Fruit fly (Drosophila melanogaster): ENCODE results near the gene Reps.

DNA sequence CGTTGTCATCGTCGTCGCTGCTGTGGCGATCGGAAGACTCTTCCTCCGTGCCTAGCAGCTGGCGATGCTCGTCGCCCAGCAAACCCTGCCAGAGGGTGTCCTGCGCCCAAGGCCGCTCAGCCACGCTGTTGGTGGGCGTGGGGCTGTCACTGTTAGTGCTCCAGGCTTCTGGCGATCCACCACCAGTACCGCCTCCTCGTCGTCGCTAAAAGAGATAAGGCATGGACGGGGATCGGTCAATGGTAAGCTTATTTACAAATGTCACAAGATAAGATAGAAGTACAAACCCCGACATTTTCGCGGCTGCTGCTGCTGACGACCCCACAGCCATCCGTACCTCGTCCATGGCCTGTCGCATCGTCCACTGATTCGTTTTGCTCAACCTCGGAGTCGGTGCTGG, 1.1 kb downstream of the Reps start:
- TF ChIP-seq CG1024 (GFP tag; IDR thresholded peaks at IDR 0.05), result no peak
- TF ChIP-seq CG3995 (GFP tag; optimal IDR thresholded peaks at IDR 0.05), result no peak
- no peak for TF ChIP-seq CG7987 (GFP tag; optimal IDR thresholded peaks at IDR 0.05)
- TF ChIP-seq schlank (tag; optimal IDR thresholded peaks at IDR 0.05), result no peak
- TF ChIP-seq Dll (GFP tag; IDR thresholded peaks at IDR 0.05; ENCODE audit: partially characterized antibody), result no peak
- no peak for TF ChIP-seq Pdp1 (GFP tag; optimal IDR thresholded peaks at IDR 0.05)
- TF ChIP-seq CG15601 (tag; optimal IDR thresholded peaks at IDR 0.05), result no peak
- TF ChIP-seq mirr (GFP tag; optimal IDR thresholded peaks at IDR 0.05), result no peak
- TF ChIP-seq CG11456 (GFP tag; IDR thresholded peaks at IDR 0.05), result no peak
- TF ChIP-seq amos (GFP tag; IDR thresholded peaks at IDR 0.05; ENCODE audit: partially characterized antibody), result no peak
- TF ChIP-seq Gsc (GFP tag; IDR thresholded peaks at IDR 0.05), result no peak
- TF ChIP-seq Sox102F (GFP tag; optimal IDR thresholded peaks at IDR 0.05), result no peak

Measured in whole organism, embryonic.